Fruit fly (Drosophila melanogaster) whole organism, embryonic: ENCODE results near the gene Cdc6.

Source experiments
- B-H2 ChIP-seq: fragments of 200-800 bp; sonication (Bioruptor generic); optimal IDR thresholded peaks from 2 replicates; lab custom pipeline; 2018; ENCODE audit warnings: missing biosample characterization, mild to moderate bottlenecking, missing genetic modification characterization
- Bgb ChIP-seq: fragments of 200-800 bp; sonication (Bioruptor generic); IDR thresholded peaks from 2 replicates; pipeline ENCODE4 v1.3.6; 2022; ENCODE audit warnings: missing biosample characterization, missing genetic modification characterization; ENCODE audit not compliant: partially characterized antibody
- CG1024 ChIP-seq: fragments of 200-800 bp; sonication (Bioruptor generic); IDR thresholded peaks from 2 replicates; pipeline ENCODE4 v1.3.6; 2022; ENCODE audit warnings: missing biosample characterization, missing genetic modification characterization
- CG10543 ChIP-seq: fragments of 200-800 bp; sonication (Bioruptor generic); optimal IDR thresholded peaks from 3 replicates; lab custom pipeline; 2017; ENCODE audit warnings: missing biosample characterization, mild to moderate bottlenecking, missing genetic modification characterization, moderate library complexity
- CG11085 ChIP-seq: fragments of 200-800 bp; sonication (Bioruptor generic); IDR thresholded peaks from 2 replicates; pipeline ENCODE4 v1.3.6; 2022; ENCODE audit warnings: missing biosample characterization, missing genetic modification characterization
- CG11723 ChIP-seq: fragments of 200-800 bp; sonication (Bioruptor generic); optimal IDR thresholded peaks from 2 replicates; lab custom pipeline; 2017; ENCODE audit warnings: missing biosample characterization, mild to moderate bottlenecking, missing genetic modification characterization
- CG12071 ChIP-seq: fragments of 200-800 bp; sonication (Bioruptor generic); optimal IDR thresholded peaks from 3 replicates; lab custom pipeline; 2018; ENCODE audit warnings: missing biosample characterization, mild to moderate bottlenecking, missing genetic modification characterization
- CG14860 ChIP-seq: fragments of 200-800 bp; sonication (Bioruptor generic); IDR thresholded peaks from 3 replicates; pipeline ENCODE4 v1.3.6; 2022; ENCODE audit warnings: missing biosample characterization, missing genetic modification characterization; ENCODE audit not compliant: partially characterized antibody
- CG1603 ChIP-seq: fragments of 200-800 bp; sonication (Bioruptor generic); optimal IDR thresholded peaks from 2 replicates; lab custom pipeline; 2019; ENCODE audit warnings: missing biosample characterization, mild to moderate bottlenecking, missing genetic modification characterization, moderate library complexity
- CG16863 ChIP-seq: fragments of 200-800 bp; sonication (Bioruptor generic); optimal IDR thresholded peaks from 3 replicates; lab custom pipeline; 2016; ENCODE audit warnings: missing biosample characterization, missing genetic modification characterization
- CG18262 ChIP-seq: fragments of 200-800 bp; optimal IDR thresholded peaks from 3 replicates; lab custom pipeline; 2019; ENCODE audit warnings: missing biosample characterization, mild to moderate bottlenecking, missing genetic modification characterization, moderate library complexity
- CG18619 ChIP-seq: fragments of 200-800 bp; sonication (Bioruptor generic); optimal IDR thresholded peaks from 3 replicates; lab custom pipeline; 2017; ENCODE audit warnings: missing biosample characterization, mild to moderate bottlenecking, missing genetic modification characterization
- CG2199 ChIP-seq: fragments of 200-800 bp; sonication (Bioruptor generic); IDR thresholded peaks from 3 replicates; pipeline ENCODE4 v1.3.6; 2022; ENCODE audit warnings: missing biosample characterization, missing genetic modification characterization
- CG2678 ChIP-seq: fragments of 200-800 bp; sonication (Bioruptor generic); optimal IDR thresholded peaks from 3 replicates; lab custom pipeline; 2019; ENCODE audit warnings: missing biosample characterization, mild to moderate bottlenecking, missing genetic modification characterization, moderate library complexity
- CG2712 ChIP-seq: fragments of 200-800 bp; optimal IDR thresholded peaks from 3 replicates; lab custom pipeline; 2019; ENCODE audit warnings: missing biosample characterization, mild to moderate bottlenecking, missing genetic modification characterization, moderate library complexity
- CG2889 ChIP-seq: fragments of 200-800 bp; sonication (Bioruptor generic); IDR thresholded peaks from 3 replicates; pipeline ENCODE4 v1.3.6; 2022; ENCODE audit warnings: missing biosample characterization, missing genetic modification characterization
- CG3163 ChIP-seq: fragments of 200-800 bp; sonication (Bioruptor generic); optimal IDR thresholded peaks from 3 replicates; lab custom pipeline; 2016; ENCODE audit warnings: missing biosample characterization, missing genetic modification characterization
- CG32767 ChIP-seq: fragments of 200-800 bp; sonication (Bioruptor generic); IDR thresholded peaks from 2 replicates; pipeline ENCODE4 v1.3.6; 2022; ENCODE audit warnings: missing biosample characterization, missing genetic modification characterization
- CG3407 ChIP-seq: fragments of 200-800 bp; sonication (Bioruptor generic); optimal IDR thresholded peaks from 2 replicates; lab custom pipeline; 2018; ENCODE audit warnings: missing biosample characterization, mild to moderate bottlenecking, missing genetic modification characterization
- CG6683 ChIP-seq: fragments of 200-800 bp; sonication (Bioruptor generic); optimal IDR thresholded peaks from 2 replicates; lab custom pipeline; 2017; ENCODE audit warnings: missing biosample characterization, mild to moderate bottlenecking, missing genetic modification characterization, missing genetic modification reagents
- CG8924 ChIP-seq: fragments of 200-800 bp; optimal IDR thresholded peaks from 3 replicates; lab custom pipeline; 2019; ENCODE audit warnings: missing biosample characterization, mild to moderate bottlenecking, missing genetic modification characterization, moderate library complexity
- Dll ChIP-seq: fragments of 200-800 bp; sonication (Bioruptor generic); IDR thresholded peaks from 4 replicates; pipeline ENCODE4 v1.3.6; 2022; ENCODE audit warnings: missing biosample characterization, missing genetic modification characterization; ENCODE audit not compliant: partially characterized antibody
- Dp ChIP-seq: fragments of 200-800 bp; sonication (Bioruptor generic); optimal IDR thresholded peaks from 2 replicates; lab custom pipeline; 2018; ENCODE audit warnings: missing biosample characterization, mild to moderate bottlenecking, missing genetic modification characterization, moderate library complexity
- Drgx ChIP-seq: fragments of 200-800 bp; sonication (Bioruptor generic); IDR thresholded peaks from 2 replicates; pipeline ENCODE4 v1.3.6; 2022; ENCODE audit warnings: missing biosample characterization, missing genetic modification characterization
- Gsc ChIP-seq: fragments of 200-800 bp; sonication (Bioruptor generic); IDR thresholded peaks from 2 replicates; pipeline ENCODE4 v1.3.6; 2022; ENCODE audit warnings: missing biosample characterization, missing genetic modification characterization
- Lim3 ChIP-seq: fragments of 200-800 bp; sonication (Bioruptor generic); IDR thresholded peaks from 2 replicates; pipeline ENCODE4 v1.3.6; 2022; ENCODE audit warnings: missing biosample characterization, missing genetic modification characterization
- Nf-YA ChIP-seq: fragments of 200-800 bp; sonication (Bioruptor generic); IDR thresholded peaks from 2 replicates; pipeline ENCODE4 v1.3.6; 2022; ENCODE audit warnings: missing biosample characterization, missing genetic modification characterization
- Oli ChIP-seq: fragments of 200-800 bp; sonication (Bioruptor generic); optimal IDR thresholded peaks from 2 replicates; lab custom pipeline; 2018; ENCODE audit warnings: missing biosample characterization, mild to moderate bottlenecking, missing genetic modification characterization, moderate library complexity
- bab2 ChIP-seq: fragments of 200-800 bp; sonication (Bioruptor generic); optimal IDR thresholded peaks from 2 replicates; lab custom pipeline; 2016; ENCODE audit warnings: missing biosample characterization, missing genetic modification characterization
- btn ChIP-seq: fragments of 200-800 bp; sonication (Bioruptor generic); optimal IDR thresholded peaks from 2 replicates; lab custom pipeline; 2016; ENCODE audit warnings: missing biosample characterization, missing genetic modification characterization
- caup ChIP-seq: fragments of 200-800 bp; sonication (Bioruptor generic); optimal IDR thresholded peaks from 3 replicates; lab custom pipeline; 2017; ENCODE audit warnings: missing biosample characterization, mild to moderate bottlenecking, missing genetic modification characterization, moderate library complexity; ENCODE audit not compliant: severe bottlenecking
- ftz-f1 ChIP-seq: fragments of 200-800 bp; sonication (Bioruptor generic); optimal IDR thresholded peaks from 2 replicates; lab custom pipeline; 2016; ENCODE audit warnings: missing biosample characterization, missing genetic modification characterization
- grau ChIP-seq: fragments of 200-800 bp; optimal IDR thresholded peaks from 3 replicates; lab custom pipeline; 2019; ENCODE audit warnings: missing biosample characterization, mild to moderate bottlenecking, missing genetic modification characterization, moderate library complexity
- gsb ChIP-seq: fragments of 200-800 bp; sonication (Bioruptor generic); IDR thresholded peaks from 2 replicates; pipeline ENCODE4 v1.3.6; 2022; ENCODE audit warnings: missing biosample characterization, missing genetic modification characterization
- kay ChIP-seq: fragments of 200-800 bp; sonication (Bioruptor generic); optimal IDR thresholded peaks from 2 replicates; lab custom pipeline; 2016; ENCODE audit warnings: missing biosample characterization, missing genetic modification characterization
- lab ChIP-seq: fragments of 200-800 bp; sonication (Bioruptor generic); optimal IDR thresholded peaks from 3 replicates; lab custom pipeline; 2017; ENCODE audit warnings: missing biosample characterization, missing genetic modification characterization, mild to moderate bottlenecking, moderate library complexity, missing genetic modification reagents
- lbe ChIP-seq: fragments of 200-800 bp; sonication (Bioruptor generic); optimal IDR thresholded peaks from 2 replicates; lab custom pipeline; 2016; ENCODE audit warnings: missing biosample characterization, mild to moderate bottlenecking, missing genetic modification characterization
- lola ChIP-seq, 3 experiments: fragments of >200 bp in 2 of 3; fragments of 200-800 bp in 1 of 3; sonication (Bioruptor generic) in 1 of 3; optimal IDR thresholded peaks; 2 replicates each; lab custom pipeline; 2017 to 2019; ENCODE audit warnings: missing biosample characterization in 3 of 3, missing genetic modification characterization in 3 of 3, mild to moderate bottlenecking in 1 of 3, moderate library complexity in 1 of 3
- luna ChIP-seq: fragments of 200-800 bp; sonication (Bioruptor generic); optimal IDR thresholded peaks from 2 replicates; lab custom pipeline; 2016; ENCODE audit warnings: missing biosample characterization, missing genetic modification characterization
- pfk ChIP-seq: fragments of 200-800 bp; sonication (Bioruptor generic); optimal IDR thresholded peaks from 2 replicates; lab custom pipeline; 2018; ENCODE audit warnings: missing biosample characterization, mild to moderate bottlenecking, missing genetic modification characterization, moderate library complexity
- pnt ChIP-seq: fragments of 200-800 bp; sonication (Bioruptor generic); optimal IDR thresholded peaks from 3 replicates; lab custom pipeline; 2016; ENCODE audit warnings: missing biosample characterization, missing genetic modification characterization
- pum ChIP-seq: fragments of 200-800 bp; sonication (Bioruptor generic); optimal IDR thresholded peaks from 2 replicates; lab custom pipeline; 2016; ENCODE audit warnings: missing biosample characterization, missing genetic modification characterization
- pzg ChIP-seq: fragments of 200-800 bp; sonication (Bioruptor generic); optimal IDR thresholded peaks from 3 replicates; lab custom pipeline; 2018; ENCODE audit warnings: missing biosample characterization, mild to moderate bottlenecking, missing genetic modification characterization, moderate library complexity
- stwl ChIP-seq: fragments of 200-800 bp; sonication (Bioruptor generic); optimal IDR thresholded peaks from 3 replicates; lab custom pipeline; 2018; ENCODE audit warnings: missing biosample characterization, mild to moderate bottlenecking, missing genetic modification characterization, moderate library complexity
- tap ChIP-seq: fragments of 200-800 bp; optimal IDR thresholded peaks from 3 replicates; lab custom pipeline; 2019; ENCODE audit warnings: missing biosample characterization, mild to moderate bottlenecking, missing genetic modification characterization, moderate library complexity
- tll ChIP-seq, 2 experiments: fragments of 200-800 bp in 1 of 2; fragments of >200 bp in 1 of 2; sonication (Bioruptor generic) in 1 of 2; optimal IDR thresholded peaks; 2 replicates each; lab custom pipeline; 2017 to 2019; ENCODE audit warnings: missing biosample characterization in 2 of 2, missing genetic modification characterization in 2 of 2, mild to moderate bottlenecking in 1 of 2, moderate library complexity in 1 of 2
- wdn ChIP-seq: fragments of 200-800 bp; sonication (Bioruptor generic); IDR thresholded peaks from 2 replicates; pipeline ENCODE4 v1.3.6; 2022; ENCODE audit warnings: missing biosample characterization, missing genetic modification characterization
- zfh2 ChIP-seq: fragments of 200-800 bp; sonication (Bioruptor generic); optimal IDR thresholded peaks from 2 replicates; lab custom pipeline; 2016; ENCODE audit warnings: missing biosample characterization, missing genetic modification characterization

Gene Cdc6

dm6 chr3L:8627839-8628827, 5.7 kb downstream of the Cdc6 start (continued):
- 0 out of 3 replicates have a peak, but pooled peaks have one; percentile 35 for TF ChIP-seq CG14860 (GFP tag; lab: Robert Waterston, UW)
- TF ChIP-seq CG12071 (GFP tag; lab: Kevin White, UChicago) = no peak
- TF ChIP-seq CG18619 (GFP tag; lab: Kevin White, UChicago) = no peak
- peak; percentile 68 for TF ChIP-seq Bgb (GFP tag; lab: Robert Waterston, UW)
- no peak for TF ChIP-seq Oli (tag; lab: Kevin White, UChicago)
- no peak for TF ChIP-seq CG16863 (GFP tag; lab: Kevin White, UChicago)
- TF ChIP-seq CG2678 (tag; lab: Kevin White, UChicago) = no peak
- TF ChIP-seq CG1024 = no peak
- no peak for TF ChIP-seq CG11085 (GFP tag; lab: Robert Waterston, UW)
- no peak for TF ChIP-seq CG3163 (GFP tag; lab: Kevin White, UChicago)
- no peak for TF ChIP-seq tll (GFP tag; optimal IDR thresholded peaks at IDR 0.05; lab: Kevin White, UChicago)
- no peak for TF ChIP-seq CG6683 (GFP tag; lab: Kevin White, UChicago)
- no peak for TF ChIP-seq Nf-YA (GFP tag; lab: Robert Waterston, UW)
- TF ChIP-seq pfk = no peak
- TF ChIP-seq CG11723 (GFP tag; lab: Kevin White, UChicago) = no peak
- no peak for TF ChIP-seq Gsc
- no peak for TF ChIP-seq B-H2
- peak; percentile 41 for TF ChIP-seq kay (GFP tag; lab: Kevin White, UChicago)
- TF ChIP-seq stwl = peak; percentile 17
- no peak for TF ChIP-seq zfh2 (GFP tag; lab: Kevin White, UChicago)
- no peak for TF ChIP-seq tap
- TF ChIP-seq btn (GFP tag; lab: Kevin White, UChicago) = no peak
- no peak for TF ChIP-seq CG2889 (GFP tag; lab: Robert Waterston, UW)
- TF ChIP-seq lbe (GFP tag; lab: Kevin White, UChicago) = no peak
- TF ChIP-seq wdn (GFP tag; lab: Robert Waterston, UW) = no peak
- TF ChIP-seq CG3407 = no peak
- TF ChIP-seq bab2 = no peak
- no peak for TF ChIP-seq luna (GFP tag; lab: Kevin White, UChicago)
- no peak for TF ChIP-seq grau (tag; lab: Kevin White, UChicago)
- no peak for TF ChIP-seq Drgx (GFP tag; lab: Robert Waterston, UW)
- peak; percentile 14; the same call in 1 of the 3 replicates for TF ChIP-seq CG2199
- TF ChIP-seq CG8924 (tag; lab: Kevin White, UChicago) = no peak
- TF ChIP-seq caup (GFP tag; lab: Kevin White, UChicago) = no peak
- peak; percentile 21 for TF ChIP-seq Dp (GFP tag; lab: Kevin White, UChicago)
- TF ChIP-seq pnt = no peak
- TF ChIP-seq ftz-f1 (GFP tag; lab: Kevin White, UChicago) = peak; percentile 71
- TF ChIP-seq pum (GFP tag; lab: Kevin White, UChicago) = no peak
- no peak for TF ChIP-seq lab (GFP tag; lab: Kevin White, UChicago)
- TF ChIP-seq CG32767 = no peak
- TF ChIP-seq Lim3 (GFP tag; lab: Robert Waterston, UW) = no peak
- TF ChIP-seq CG18262 (tag; lab: Kevin White, UChicago) = no peak
- TF ChIP-seq lola (GFP tag; optimal IDR thresholded peaks at IDR 0.05; lab: Kevin White, UChicago) = no peak
- TF ChIP-seq CG10543 = peak; percentile 54
- TF ChIP-seq CG1603 = no peak
- TF ChIP-seq Dll (GFP tag; lab: Robert Waterston, UW) = no peak
- no peak for TF ChIP-seq CG2712 (tag; lab: Kevin White, UChicago)
- no peak for TF ChIP-seq gsb (GFP tag; lab: Robert Waterston, UW)
- TF ChIP-seq pzg (GFP tag; lab: Kevin White, UChicago) = peak; percentile 4
